Worm (Caenorhabditis elegans) whole organism, L1 larva: ENCODE measurements around the gene C02E7.6.

Experiments used
- dpl-1 ChIP-seq, 3 experiments: fragments of 150-350 bp in 2 of 3; sonication (generic microtip) in 1 of 3; optimal IDR thresholded peaks; 2 replicates each; lab custom pipeline; 2014 to 2017; ENCODE audit warnings: missing biosample characterization in 3 of 3, missing genetic modification characterization in 3 of 3, missing genetic modification reagents in 3 of 3
- mdl-1 ChIP-seq, 2 experiments: fragments of 150-350 bp; optimal IDR thresholded peaks; 2 replicates each; lab custom pipeline; 2014 to 2017; ENCODE audit warnings: missing biosample characterization in 2 of 2, missing genetic modification characterization in 2 of 2, inconsistent platforms in 1 of 2
- unc-62 ChIP-seq: fragments of 150-350 bp; optimal IDR thresholded peaks from 2 replicates; lab custom pipeline; 2014; ENCODE audit warnings: missing biosample characterization, missing genetic modification reagents, missing genetic modification characterization

ce11 chrV:4934406-4934805 is 15.4 kb downstream of the C02E7.6 start, which contains the start of gene catp-2:
- no peak for TF ChIP-seq dpl-1 (GFP tag; optimal IDR thresholded peaks at IDR 0.05; lab: Kevin White, UChicago)
- TF ChIP-seq mdl-1 (tag; optimal IDR thresholded peaks at IDR 0.05; lab: Kevin White, UChicago): no peak
- TF ChIP-seq unc-62: no peak
